Worm (Caenorhabditis elegans): ENCODE results near the gene Y54F10AM.11.

Gene Y54F10AM.11

ce11 chrIII:2577982-2578381, 14.2 kb upstream of the Y54F10AM.11 start:
- TF ChIP-seq ZK546.5 (tag; optimal IDR thresholded peaks at IDR 0.05) (no peak), lin-13 (GFP tag; optimal IDR thresholded peaks at IDR 0.05) (no peak), unc-55 (GFP tag; optimal IDR thresholded peaks at IDR 0.05) (no peak), sem-4 (tag; optimal IDR thresholded peaks at IDR 0.05) (no peak), lin-39 (tag; optimal IDR thresholded peaks at IDR 0.05) (no peak), ceh-82 (tag; optimal IDR thresholded peaks at IDR 0.05) (no peak), elt-3 (tag; optimal IDR thresholded peaks at IDR 0.05) (no peak)

DNA sequence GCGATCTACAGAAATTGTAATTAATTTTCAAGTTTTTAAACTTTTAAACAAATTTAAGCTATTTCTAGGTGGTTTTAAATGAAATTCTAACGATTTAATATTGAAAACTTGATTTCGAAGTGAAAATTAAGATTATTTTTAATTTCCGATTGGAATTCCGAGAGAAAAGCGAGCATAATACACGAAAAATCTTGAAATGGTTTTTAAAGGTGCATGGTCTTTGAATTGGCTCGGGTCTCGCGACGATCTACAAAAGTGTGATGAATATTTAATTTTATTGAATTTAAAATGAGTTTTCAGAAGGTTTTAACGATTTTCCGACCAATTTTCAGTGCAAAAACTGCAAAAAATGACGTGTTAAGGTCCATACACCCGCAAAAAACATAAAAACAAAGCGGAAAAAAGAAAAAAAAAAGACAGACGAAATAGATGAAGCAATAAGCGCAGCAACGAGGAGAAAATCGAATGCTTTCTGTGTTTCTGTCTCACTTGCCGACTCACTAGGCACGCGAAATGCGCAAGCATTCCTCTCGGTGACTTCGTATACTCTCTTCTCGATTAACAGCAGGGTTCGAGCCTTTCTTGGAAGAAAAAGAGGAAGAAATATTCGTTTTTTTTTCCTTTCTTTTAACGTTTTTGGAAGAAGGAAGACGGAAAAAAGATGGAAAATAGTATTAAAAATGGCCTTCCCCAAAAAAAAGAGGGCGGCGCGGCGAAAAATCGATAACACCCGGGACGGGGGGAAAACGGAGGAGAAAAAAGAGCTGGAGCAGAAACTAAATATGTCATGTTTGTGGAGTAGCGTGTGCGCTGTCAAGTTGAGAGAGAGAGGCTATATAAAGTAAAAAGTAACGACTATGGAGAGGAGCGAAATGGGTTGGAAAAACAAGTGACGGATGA, 12.8 kb upstream of the Y54F10AM.11 start:
- TF ChIP-seq gmeb-1 (tag; optimal IDR thresholded peaks at IDR 0.05), result peak; percentile 30
- TF ChIP-seq nhr-21 (tag; optimal IDR thresholded peaks at IDR 0.05), result no peak
- no peak for TF ChIP-seq mbf-1 (tag; optimal IDR thresholded peaks at IDR 0.05)
- no peak for TF ChIP-seq nhr-10 (tag; optimal IDR thresholded peaks at IDR 0.05)
- no peak for TF ChIP-seq sma-3 (GFP tag; optimal IDR thresholded peaks at IDR 0.05)
- TF ChIP-seq aly-2 (tag; optimal IDR thresholded peaks at IDR 0.05), result no peak
- TF ChIP-seq sma-9 (GFP tag; optimal IDR thresholded peaks at IDR 0.05), result no peak
- no peak for TF ChIP-seq sma-9 (tag; optimal IDR thresholded peaks at IDR 0.05)
- TF ChIP-seq nhr-23 (tag; optimal IDR thresholded peaks at IDR 0.05), result no peak
- no peak for TF ChIP-seq ztf-11 (tag; optimal IDR thresholded peaks at IDR 0.05)
- peak; percentile 6 for TF ChIP-seq ama-1 (optimal IDR thresholded peaks at IDR 0.05)
- peak; percentile 79 for TF ChIP-seq fos-1 (tag; optimal IDR thresholded peaks at IDR 0.05)
- TF ChIP-seq lsy-2 (tag; optimal IDR thresholded peaks at IDR 0.05), result peak; percentile 47 to 82
- peak; percentile 45 for TF ChIP-seq sem-4 (tag; optimal IDR thresholded peaks at IDR 0.05)
- no peak for TF ChIP-seq nhr-11 (tag; optimal IDR thresholded peaks at IDR 0.05)
- TF ChIP-seq elt-3 (tag; optimal IDR thresholded peaks at IDR 0.05), result no peak
- no peak for TF ChIP-seq nhr-77 (tag; optimal IDR thresholded peaks at IDR 0.05)
- peak; percentile 88 for TF ChIP-seq unc-55 (GFP tag; optimal IDR thresholded peaks at IDR 0.05)
- TF ChIP-seq Y55F3AM.14 (GFP tag; optimal IDR thresholded peaks at IDR 0.05), result peak; percentile 75
- no peak for TF ChIP-seq nhr-237 (tag; optimal IDR thresholded peaks at IDR 0.05)
- TF ChIP-seq mab-5 (tag; optimal IDR thresholded peaks at IDR 0.05), result no peak
- TF ChIP-seq blmp-1 (tag; optimal IDR thresholded peaks at IDR 0.05; ENCODE audit: insufficient read depth), result peak; percentile 1
- TF ChIP-seq lin-11 (tag; optimal IDR thresholded peaks at IDR 0.05), result no peak
- TF ChIP-seq mdl-1 (tag; optimal IDR thresholded peaks at IDR 0.05), result peak in 1 of 2 experiments; percentile 5
- TF ChIP-seq nhr-6 (tag; optimal IDR thresholded peaks at IDR 0.05), result no peak
- TF ChIP-seq ztf-4 (tag; optimal IDR thresholded peaks at IDR 0.05), result no peak
- TF ChIP-seq snpc-4 (tag; optimal IDR thresholded peaks at IDR 0.05), result peak; percentile 30
- TF ChIP-seq unc-62 (GFP tag; optimal IDR thresholded peaks at IDR 0.05), result no peak
- no peak for TF ChIP-seq ZK546.5 (tag; optimal IDR thresholded peaks at IDR 0.05)
- TF ChIP-seq lin-39 (tag; optimal IDR thresholded peaks at IDR 0.05), result no peak
- TF ChIP-seq nhr-129 (tag; optimal IDR thresholded peaks at IDR 0.05), result peak; percentile 89
- TF ChIP-seq egl-27 (tag; optimal IDR thresholded peaks at IDR 0.05), result peak; percentile 7
- TF ChIP-seq F13H6.1 (tag; optimal IDR thresholded peaks at IDR 0.05), result peak; percentile 3
- TF ChIP-seq alr-1 (tag; optimal IDR thresholded peaks at IDR 0.05), result no peak
- TF ChIP-seq nhr-25 (tag; optimal IDR thresholded peaks at IDR 0.05), result no peak
- no peak for TF ChIP-seq ztf-1 (GFP tag; conservative IDR thresholded peaks at IDR 0.05)
- no peak for TF ChIP-seq unc-39 (tag; optimal IDR thresholded peaks at IDR 0.05)
- no peak for TF ChIP-seq skn-1 (tag; optimal IDR thresholded peaks at IDR 0.05)
- TF ChIP-seq lin-13 (GFP tag; optimal IDR thresholded peaks at IDR 0.05), result peak; percentile 73
- TF ChIP-seq R02D3.7 (tag; optimal IDR thresholded peaks at IDR 0.05), result no peak
- TF ChIP-seq C34F6.9 (tag; optimal IDR thresholded peaks at IDR 0.05), result peak; percentile 63
- TF ChIP-seq elt-1 (tag; optimal IDR thresholded peaks at IDR 0.05), result no peak
- TF ChIP-seq crh-2 (tag; optimal IDR thresholded peaks at IDR 0.05), result peak; percentile 76
- peak; percentile 88 for TF ChIP-seq zag-1 (tag; optimal IDR thresholded peaks at IDR 0.05)
- TF ChIP-seq dmd-4 (tag; optimal IDR thresholded peaks at IDR 0.05), result no peak
- TF ChIP-seq ceh-16 (tag; optimal IDR thresholded peaks at IDR 0.05), result no peak
- no peak for TF ChIP-seq ceh-82 (tag; optimal IDR thresholded peaks at IDR 0.05)
- TF ChIP-seq nhr-12 (tag; optimal IDR thresholded peaks at IDR 0.05), result no peak
- no peak for TF ChIP-seq peb-1 (tag; optimal IDR thresholded peaks at IDR 0.05)
